Fruit fly (Drosophila melanogaster) whole organism, embryonic: ENCODE results near the gene Atf3.

Experiments used
- CG12299 ChIP-seq: fragments of 200-800 bp; sonication (Bioruptor generic); optimal IDR thresholded peaks from 2 replicates; lab custom pipeline; 2018; ENCODE audit warnings: missing biosample characterization, mild to moderate bottlenecking, missing genetic modification characterization
- CG15073 ChIP-seq: fragments of 200-800 bp; sonication (Bioruptor generic); optimal IDR thresholded peaks from 2 replicates; lab custom pipeline; 2016; ENCODE audit warnings: missing biosample characterization, missing genetic modification characterization
- CG18764 ChIP-seq: fragments of 200-800 bp; sonication (Bioruptor generic); optimal IDR thresholded peaks from 3 replicates; lab custom pipeline; 2016; ENCODE audit warnings: missing biosample characterization, missing genetic modification characterization
- CG4707 ChIP-seq: fragments of 200-800 bp; sonication (Bioruptor generic); optimal IDR thresholded peaks from 2 replicates; lab custom pipeline; 2018; ENCODE audit warnings: missing biosample characterization, mild to moderate bottlenecking, missing genetic modification characterization, moderate library complexity
- Hsf ChIP-seq: fragments of 200-800 bp; sonication (Bioruptor generic); optimal IDR thresholded peaks from 3 replicates; lab custom pipeline; 2016; ENCODE audit warnings: missing biosample characterization, missing genetic modification characterization
- cas ChIP-seq: fragments of 200-800 bp; sonication (Bioruptor generic); IDR thresholded peaks from 2 replicates; pipeline ENCODE4 v1.3.6; 2022; ENCODE audit warnings: missing biosample characterization, missing genetic modification characterization
- lab ChIP-seq: fragments of 200-800 bp; sonication (Bioruptor generic); optimal IDR thresholded peaks from 3 replicates; lab custom pipeline; 2017; ENCODE audit warnings: missing biosample characterization, missing genetic modification characterization, mild to moderate bottlenecking, moderate library complexity, missing genetic modification reagents
- ro ChIP-seq: fragments of 200-800 bp; sonication (Bioruptor generic); IDR thresholded peaks from 2 replicates; pipeline ENCODE4 v1.3.6; 2022; ENCODE audit warnings: missing biosample characterization, missing genetic modification characterization
- sens ChIP-seq: fragments of 200-800 bp; sonication (Bioruptor generic); peaks from one replicate; lab custom pipeline; 2016; ENCODE audit warnings: missing biosample characterization, missing genetic modification characterization
- wek ChIP-seq: fragments of 200-800 bp; sonication (Bioruptor generic); optimal IDR thresholded peaks from 3 replicates; lab custom pipeline; 2018; ENCODE audit warnings: missing biosample characterization, mild to moderate bottlenecking, missing genetic modification characterization, moderate library complexity

dm6 chrX:1209251-1210020 is 65.6 kb downstream of the Atf3 start, which contains the start of gene CG11382:
- peak; percentile 78 for TF ChIP-seq CG4707 (GFP tag; lab: Kevin White, UChicago)
- TF ChIP-seq Hsf (GFP tag; lab: Kevin White, UChicago), result no peak
- no peak for TF ChIP-seq lab
- TF ChIP-seq cas, result no peak
- no peak for TF ChIP-seq ro
- TF ChIP-seq CG15073 (GFP tag; lab: Kevin White, UChicago), result no peak
- no peak for TF ChIP-seq wek (GFP tag; lab: Kevin White, UChicago)
- no peak for TF ChIP-seq CG12299 (tag; lab: Kevin White, UChicago)
- TF ChIP-seq sens (GFP tag; lab: Kevin White, UChicago), result peak; percentile 36
- no peak for TF ChIP-seq CG18764 (GFP tag; lab: Kevin White, UChicago)
